Fruit fly (Drosophila melanogaster): Measurements from ENCODE around the gene Rala.

Rala gene

DNA sequence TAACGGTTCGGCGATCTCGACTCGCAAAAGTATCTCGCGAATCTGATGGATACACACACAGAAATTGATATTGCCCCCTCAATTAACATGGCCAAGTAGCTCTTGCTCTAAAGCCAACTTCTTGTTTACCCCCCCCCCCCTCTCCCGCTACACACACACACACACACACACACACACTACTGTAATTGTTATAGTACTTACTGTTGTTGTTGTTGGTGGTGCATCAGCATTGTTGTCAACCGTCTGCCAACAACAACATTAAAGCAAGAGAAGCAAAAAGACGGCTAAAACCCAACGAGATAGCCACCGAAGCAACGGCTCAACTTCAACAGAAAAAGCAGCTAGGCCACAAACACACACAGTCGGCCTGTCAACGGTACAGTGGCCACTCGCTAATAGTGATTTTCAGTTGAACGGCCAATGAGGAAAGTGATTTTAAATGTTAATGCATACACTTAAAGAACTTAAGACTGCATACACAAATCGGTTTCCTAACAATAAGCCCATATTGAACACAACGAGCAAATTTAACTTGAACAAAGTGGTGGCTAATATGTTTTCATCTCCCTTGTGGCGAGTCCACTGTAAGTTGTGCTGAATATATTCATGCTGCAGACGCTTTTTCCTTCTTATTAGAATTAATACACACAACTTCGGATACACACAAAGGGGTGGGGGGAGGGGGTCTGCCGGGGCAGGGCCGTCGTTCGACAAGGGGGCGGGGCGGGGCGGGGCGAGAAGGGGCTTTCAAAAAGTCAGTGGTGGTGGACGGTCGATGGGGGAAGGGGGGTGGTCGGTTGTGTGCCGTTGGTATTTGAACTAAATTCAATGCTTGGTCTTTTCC lies 31.0 kb upstream of the Rala start (continued):
- TF ChIP-seq danr (GFP tag; IDR thresholded peaks at IDR 0.05) (peak; percentile 75), CG7745 (tag; optimal IDR thresholded peaks at IDR 0.05) (no peak), Nf-YA (GFP tag; IDR thresholded peaks at IDR 0.05) (peak; percentile 38; the same call in 1 of the 2 replicates), Eip74EF (GFP tag; optimal IDR thresholded peaks at IDR 0.05) (peak in 1 of 2 experiments; percentile 60), insv (GFP tag; optimal IDR thresholded peaks at IDR 0.05) (peak in 1 of 2 experiments; percentile 47), MTF-1 (GFP tag; optimal IDR thresholded peaks at IDR 0.05; ENCODE audit: borderline replicate concordance) (peak; percentile 45), disco-r (GFP tag; optimal IDR thresholded peaks at IDR 0.05) (peak; percentile 64), CG12659 (GFP tag; optimal IDR thresholded peaks at IDR 0.05) (peak; percentile 86), CG2678 (tag; optimal IDR thresholded peaks at IDR 0.05) (peak; percentile 93), tio (GFP tag; optimal IDR thresholded peaks at IDR 0.05) (peak; percentile 59), CG17612 (GFP tag; IDR thresholded peaks at IDR 0.05) (peak; percentile 56), cg (GFP tag; optimal IDR thresholded peaks at IDR 0.05) (peak; percentile 60), tup (GFP tag; optimal IDR thresholded peaks at IDR 0.05) (peak; percentile 47), crp (GFP tag; optimal IDR thresholded peaks at IDR 0.05) (peak in 1 of 2 experiments; percentile 45), h (optimal IDR thresholded peaks at IDR 0.05) (no peak), Drgx (GFP tag; IDR thresholded peaks at IDR 0.05) (peak; percentile 88), CG4854 (GFP tag; optimal IDR thresholded peaks at IDR 0.05) (peak; percentile 71), CG18619 (GFP tag; optimal IDR thresholded peaks at IDR 0.05) (peak; percentile 86), ewg (GFP tag; optimal IDR thresholded peaks at IDR 0.05) (peak; percentile 76), zfh1 (GFP tag; IDR thresholded peaks at IDR 0.05) (peak; percentile 89), zen (tag; optimal IDR thresholded peaks at IDR 0.05) (peak; percentile 70), dan (GFP tag; IDR thresholded peaks at IDR 0.05) (peak; percentile 39; the same call in 1 of the 2 replicates), slou (GFP tag; optimal IDR thresholded peaks at IDR 0.05) (peak; percentile 30), dati (GFP tag; IDR thresholded peaks at IDR 0.05) (peak; percentile 78), CG9609 (GFP tag; optimal IDR thresholded peaks at IDR 0.05) (peak; percentile 76), CG10431 (GFP tag; optimal IDR thresholded peaks at IDR 0.05) (peak; percentile 24), NC2β (GFP tag; optimal IDR thresholded peaks at IDR 0.05) (peak; percentile 40), Elba2 (GFP tag; optimal IDR thresholded peaks at IDR 0.05) (no peak), CG2889 (GFP tag; IDR thresholded peaks at IDR 0.05) (peak; percentile 73; the same call in 2 of the 3 replicates), tll (GFP tag; optimal IDR thresholded peaks at IDR 0.05) (no peak), oc (tag; optimal IDR thresholded peaks at IDR 0.05) (peak; percentile 86), CG7372 (GFP tag; IDR thresholded peaks at IDR 0.05) (peak; percentile 79), CG4282 (GFP tag; optimal IDR thresholded peaks at IDR 0.05) (peak; percentile 44), corto (GFP tag; optimal IDR thresholded peaks at IDR 0.05) (no peak), CkIIα-i1 (GFP tag; IDR thresholded peaks at IDR 0.05) (0 out of 2 replicates have a peak, but pooled peaks have one; percentile 48), bab2 (GFP tag; optimal IDR thresholded peaks at IDR 0.05) (peak; percentile 86), CG3065 (GFP tag; optimal IDR thresholded peaks at IDR 0.05) (peak; percentile 54), gem (tag; optimal IDR thresholded peaks at IDR 0.05) (peak; percentile 92), CG17328 (GFP tag; IDR thresholded peaks at IDR 0.05) (peak; percentile 81), Ptx1 (GFP tag; IDR thresholded peaks at IDR 0.05) (peak; percentile 93), Max (GFP tag; optimal IDR thresholded peaks at IDR 0.05) (peak; percentile 70), Dref (GFP tag; IDR thresholded peaks at IDR 0.05) (0 out of 2 replicates have a peak, but pooled peaks have one; percentile 18), CG34376 (GFP tag; optimal IDR thresholded peaks at IDR 0.05) (peak; percentile 48), HLH54F (GFP tag; optimal IDR thresholded peaks at IDR 0.05) (peak; percentile 80), Atf6 (GFP tag; IDR thresholded peaks at IDR 0.05) (peak; percentile 83), jing (GFP tag; optimal IDR thresholded peaks at IDR 0.05) (peak; percentile 81), sug (tag; optimal IDR thresholded peaks at IDR 0.05) (peak; percentile 71), Bgb (GFP tag; IDR thresholded peaks at IDR 0.05; ENCODE audit: partially characterized antibody) (0 out of 2 replicates have a peak, but pooled peaks have one; percentile 14)
